Fruit fly (Drosophila melanogaster) whole organism, prepupa: Measurements from ENCODE around the gene Det.
A peak's percentile ranks its signal among the peaks of the same experiment; 100 is the strongest.

Experiments
- Blimp-1 ChIP-seq: fragments of 200-800 bp; sonication (Bioruptor generic); optimal IDR thresholded peaks from 3 replicates; lab custom pipeline; 2017; ENCODE audit warnings: missing biosample characterization, missing genetic modification characterization, mild to moderate bottlenecking, moderate library complexity, missing genetic modification reagents
- CG10631 ChIP-seq: fragments of 200-800 bp; sonication (Bioruptor generic); optimal IDR thresholded peaks from 2 replicates; lab custom pipeline; 2016; ENCODE audit warnings: missing biosample characterization, missing genetic modification characterization
- CG11294 ChIP-seq: fragments of 200-800 bp; sonication (Bioruptor generic); IDR thresholded peaks from 2 replicates; pipeline ENCODE4 v1.3.6; 2022; ENCODE audit warnings: missing biosample characterization, missing genetic modification characterization
- CG15336 ChIP-seq: fragments of 200-800 bp; sonication (Bioruptor generic); IDR thresholded peaks from 2 replicates; pipeline ENCODE4 v1.3.6; 2022; ENCODE audit warnings: missing biosample characterization, missing genetic modification characterization
- CG1621 ChIP-seq: fragments of 200-800 bp; sonication (Bioruptor generic); optimal IDR thresholded peaks from 3 replicates; lab custom pipeline; 2018; ENCODE audit warnings: missing biosample characterization, mild to moderate bottlenecking, missing genetic modification characterization
- CG16779 ChIP-seq: fragments of 200-800 bp; sonication (Bioruptor generic); optimal IDR thresholded peaks from 3 replicates; lab custom pipeline; 2017; ENCODE audit warnings: missing biosample characterization, mild to moderate bottlenecking, missing genetic modification characterization
- CG3032 ChIP-seq: fragments of 200-800 bp; optimal IDR thresholded peaks from 2 replicates; lab custom pipeline; 2019; ENCODE audit warnings: missing biosample characterization, mild to moderate bottlenecking, missing genetic modification characterization, moderate library complexity
- CG31627 ChIP-seq: fragments of 200-800 bp; sonication (Bioruptor generic); optimal IDR thresholded peaks from 3 replicates; lab custom pipeline; 2016; ENCODE audit warnings: missing biosample characterization, missing genetic modification characterization
- CG4318 ChIP-seq: fragments of 200-800 bp; sonication (Bioruptor generic); optimal IDR thresholded peaks from 3 replicates; lab custom pipeline; 2017; ENCODE audit warnings: missing biosample characterization, mild to moderate bottlenecking, missing genetic modification characterization
- CG6163 ChIP-seq: fragments of 200-800 bp; sonication (Bioruptor generic); IDR thresholded peaks from 3 replicates; pipeline ENCODE4 v1.3.6; 2022; ENCODE audit warnings: missing biosample characterization, missing genetic modification characterization
- CG6276 ChIP-seq: fragments of 200-800 bp; sonication (Bioruptor generic); optimal IDR thresholded peaks from 2 replicates; lab custom pipeline; 2017; ENCODE audit warnings: missing biosample characterization, mild to moderate bottlenecking, missing genetic modification characterization
- CG6792 ChIP-seq: fragments of 200-800 bp; sonication (Bioruptor generic); optimal IDR thresholded peaks from 3 replicates; lab custom pipeline; 2016; ENCODE audit warnings: missing biosample characterization, missing genetic modification characterization
- CG6808 ChIP-seq: fragments of 200-800 bp; sonication (Bioruptor generic); optimal IDR thresholded peaks from 3 replicates; lab custom pipeline; 2017; ENCODE audit warnings: missing biosample characterization, missing genetic modification characterization, mild to moderate bottlenecking, moderate library complexity, missing genetic modification reagents
- CG6854 ChIP-seq: fragments of 200-800 bp; sonication (Bioruptor generic); optimal IDR thresholded peaks from 2 replicates; lab custom pipeline; 2017; ENCODE audit warnings: missing biosample characterization, mild to moderate bottlenecking, missing genetic modification characterization
- CG7368 ChIP-seq: fragments of 200-800 bp; sonication (Bioruptor generic); optimal IDR thresholded peaks from 3 replicates; lab custom pipeline; 2016; ENCODE audit warnings: missing biosample characterization, missing genetic modification characterization
- CG8632 ChIP-seq: fragments of 200-800 bp; sonication (Bioruptor generic); optimal IDR thresholded peaks from 3 replicates; lab custom pipeline; 2016; ENCODE audit warnings: missing biosample characterization, missing genetic modification characterization
- Eip75B ChIP-seq: fragments of 200-800 bp; sonication (Bioruptor generic); optimal IDR thresholded peaks from 3 replicates; lab custom pipeline; 2016; ENCODE audit warnings: missing biosample characterization, missing genetic modification characterization
- Eip78C ChIP-seq: fragments of 200-800 bp; sonication (Bioruptor generic); peaks from one replicate; lab custom pipeline; 2016; ENCODE audit warnings: missing biosample characterization, missing genetic modification characterization
- Eip93F ChIP-seq: fragments of 200-800 bp; sonication (Bioruptor generic); optimal IDR thresholded peaks from 2 replicates; lab custom pipeline; 2016; ENCODE audit warnings: missing biosample characterization, mild to moderate bottlenecking, missing genetic modification characterization
- Hr39 ChIP-seq: fragments of 200-800 bp; sonication (Bioruptor generic); optimal IDR thresholded peaks from 2 replicates; lab custom pipeline; 2016; ENCODE audit warnings: missing biosample characterization, missing genetic modification characterization
- Smox ChIP-seq: fragments of 200-800 bp; sonication (Bioruptor generic); optimal IDR thresholded peaks from 3 replicates; lab custom pipeline; 2016; ENCODE audit warnings: missing biosample characterization, missing genetic modification characterization
- Sox102F ChIP-seq: fragments of 200-800 bp; sonication (Bioruptor generic); optimal IDR thresholded peaks from 2 replicates; lab custom pipeline; 2016; ENCODE audit warnings: missing biosample characterization, mild to moderate bottlenecking, missing genetic modification characterization
- Sox14 ChIP-seq: fragments of 200-800 bp; sonication (Bioruptor generic); optimal IDR thresholded peaks from 3 replicates; lab custom pipeline; 2016; ENCODE audit warnings: missing biosample characterization, missing genetic modification characterization
- Sox15 ChIP-seq: fragments of 200-800 bp; sonication (Bioruptor generic); optimal IDR thresholded peaks from 3 replicates; lab custom pipeline; 2016; ENCODE audit warnings: missing biosample characterization, missing genetic modification characterization
- acj6 ChIP-seq: fragments of 200-800 bp; sonication (Bioruptor generic); optimal IDR thresholded peaks from 3 replicates; lab custom pipeline; 2016; ENCODE audit warnings: missing biosample characterization, missing genetic modification characterization
- dac ChIP-seq: fragments of 200-800 bp; sonication (Bioruptor generic); optimal IDR thresholded peaks from 2 replicates; lab custom pipeline; 2017; ENCODE audit warnings: missing biosample characterization, mild to moderate bottlenecking, missing genetic modification characterization
- dsx ChIP-seq: fragments of 200-800 bp; optimal IDR thresholded peaks from 3 replicates; lab custom pipeline; 2019; ENCODE audit warnings: missing biosample characterization, mild to moderate bottlenecking, missing genetic modification characterization, moderate library complexity; ENCODE audit not compliant: poor library complexity, severe bottlenecking
- eg ChIP-seq: fragments of 200-800 bp; sonication (Bioruptor generic); IDR thresholded peaks from 3 replicates; pipeline ENCODE4 v1.3.6; 2022; ENCODE audit warnings: missing biosample characterization, missing genetic modification characterization
- esn ChIP-seq: fragments of 200-800 bp; sonication (Bioruptor generic); optimal IDR thresholded peaks from 2 replicates; lab custom pipeline; 2016; ENCODE audit warnings: missing biosample characterization, mild to moderate bottlenecking, missing genetic modification characterization, moderate library complexity
- fkh ChIP-seq: fragments of 200-800 bp; sonication (Bioruptor generic); optimal IDR thresholded peaks from 3 replicates; lab custom pipeline; 2017; ENCODE audit warnings: missing biosample characterization, mild to moderate bottlenecking, missing genetic modification characterization, moderate library complexity
- lz ChIP-seq: fragments of 200-800 bp; sonication (Bioruptor generic); optimal IDR thresholded peaks from 3 replicates; lab custom pipeline; 2016; ENCODE audit warnings: missing biosample characterization, missing genetic modification characterization
- spab ChIP-seq: fragments of 200-800 bp; sonication (Bioruptor generic); optimal IDR thresholded peaks from 2 replicates; lab custom pipeline; 2017; ENCODE audit warnings: missing biosample characterization, mild to moderate bottlenecking, missing genetic modification characterization, missing genetic modification reagents
- ss ChIP-seq, 2 experiments: fragments of 200-800 bp; sonication (Bioruptor generic); optimal IDR thresholded peaks; 2 replicates in 1 of 2; 3 replicates in 1 of 2; lab custom pipeline; 2017 to 2018; ENCODE audit warnings: mild to moderate bottlenecking in 2 of 2, missing biosample characterization in 2 of 2, missing genetic modification characterization in 2 of 2, moderate library complexity in 1 of 2
- svp ChIP-seq: fragments of 200-800 bp; sonication (Bioruptor generic); peaks from one replicate; lab custom pipeline; 2016; ENCODE audit warnings: missing biosample characterization, missing genetic modification characterization
- topi ChIP-seq: fragments of 200-800 bp; sonication (Bioruptor generic); optimal IDR thresholded peaks from 3 replicates; lab custom pipeline; 2016; ENCODE audit warnings: missing biosample characterization, missing genetic modification characterization

Gene Det

DNA sequence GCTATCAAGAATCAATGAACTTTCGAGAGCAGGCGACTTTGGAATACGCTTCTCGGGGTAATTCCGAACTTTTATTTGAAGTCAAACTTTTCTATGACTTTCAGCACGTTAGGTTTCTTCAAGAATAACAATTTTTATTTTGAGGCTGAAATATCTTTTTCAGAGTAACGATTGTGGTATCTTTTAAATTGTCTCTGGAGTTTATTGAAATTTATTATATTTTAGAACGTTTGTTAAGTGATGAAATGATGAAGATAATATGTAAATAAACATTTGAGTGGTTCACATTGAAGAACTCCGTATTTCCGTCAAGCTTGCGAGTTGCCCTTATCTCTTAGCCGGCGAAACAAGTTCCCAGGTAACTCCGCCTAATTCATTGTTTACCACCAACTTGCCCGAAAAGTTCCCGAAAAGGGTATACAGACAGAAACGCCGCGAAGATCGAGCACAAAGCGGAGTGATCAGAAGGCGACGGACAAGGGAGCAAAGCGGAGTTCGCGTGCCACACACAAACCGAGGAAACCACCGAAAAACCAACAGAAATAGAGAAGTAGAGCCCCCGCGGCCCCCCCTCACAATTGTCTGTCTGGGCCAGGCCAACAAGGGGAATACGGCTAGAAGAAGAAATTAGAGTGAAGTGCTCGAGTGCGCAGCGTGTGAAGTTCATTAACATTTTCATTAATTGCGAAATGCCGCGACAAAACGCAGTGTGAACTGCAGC is 31.7 kb upstream of the Det start (continued):
- peak; percentile 37 for TF ChIP-seq Sox15 (GFP tag; lab: Kevin White, UChicago)
- TF ChIP-seq CG10631 = peak; percentile 43
- TF ChIP-seq CG6808 (GFP tag; lab: Kevin White, UChicago) = peak; percentile 65
- peak; percentile 44 for TF ChIP-seq CG4318 (GFP tag; lab: Kevin White, UChicago)
- peak; percentile 61 for TF ChIP-seq spab (GFP tag; lab: Kevin White, UChicago)
- no peak for TF ChIP-seq Eip93F (GFP tag; lab: Kevin White, UChicago)
- TF ChIP-seq CG16779 (tag; lab: Kevin White, UChicago) = no peak
- peak; percentile 77 for TF ChIP-seq Sox102F (GFP tag; lab: Kevin White, UChicago)
- TF ChIP-seq esn = peak; percentile 83

DNA sequence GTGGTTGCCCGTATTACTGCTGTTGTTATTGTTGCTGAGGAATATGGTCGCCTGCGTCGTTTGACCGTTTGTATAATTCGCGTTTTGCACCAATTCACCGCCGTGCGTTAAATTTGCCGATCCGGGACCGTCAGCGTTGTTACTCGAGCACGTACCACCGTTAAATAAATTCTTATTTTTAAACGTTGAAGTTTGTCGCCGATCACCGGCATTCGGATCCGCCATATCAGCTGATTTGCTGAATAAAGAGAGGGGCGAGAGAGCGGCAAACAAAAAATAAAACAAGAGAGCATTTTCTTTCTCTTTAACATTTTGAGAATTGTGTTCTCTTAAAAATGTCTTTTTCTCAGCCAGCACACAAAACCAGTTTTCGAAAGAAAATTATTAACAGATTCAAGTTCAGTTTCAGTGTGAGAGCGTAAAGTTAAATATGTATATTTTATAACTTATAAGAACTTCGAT is 30.5 kb upstream of the Det start:
- TF ChIP-seq Blimp-1 (GFP tag; lab: Kevin White, UChicago) (no peak), CG8632 (GFP tag; lab: Kevin White, UChicago) (peak; percentile 8), Sox102F (GFP tag; lab: Kevin White, UChicago) (peak; percentile 68), CG15336 (GFP tag; lab: Robert Waterston, UW) (peak; percentile 30; the same call in 1 of the 2 replicates), ss (GFP tag; optimal IDR thresholded peaks at IDR 0.05; lab: Kevin White, UChicago) (peak in 1 of 2 experiments; percentile 51), eg (GFP tag; lab: Robert Waterston, UW) (peak; percentile 7; the same call in 1 of the 3 replicates), CG3032 (tag; lab: Kevin White, UChicago) (no peak), CG1621 (peak; percentile 43), CG6854 (GFP tag; lab: Kevin White, UChicago) (peak; percentile 81), CG16779 (tag; lab: Kevin White, UChicago) (peak; percentile 17), CG6276 (peak; percentile 52), CG6808 (GFP tag; lab: Kevin White, UChicago) (peak; percentile 8), topi (no peak), Eip78C (GFP tag; lab: Kevin White, UChicago) (peak; percentile 51)

- TF ChIP-seq Eip75B (GFP tag; lab: Kevin White, UChicago) (no peak), CG8632 (GFP tag; lab: Kevin White, UChicago) (no peak), CG6792 (GFP tag; lab: Kevin White, UChicago) (no peak), svp (GFP tag; lab: Kevin White, UChicago) (no peak), Smox (no peak), CG16779 (tag; lab: Kevin White, UChicago) (no peak), topi (no peak), esn (no peak), Hr39 (GFP tag; lab: Kevin White, UChicago) (no peak), Sox14 (GFP tag; lab: Kevin White, UChicago) (no peak), dsx (no peak), acj6 (GFP tag; lab: Kevin White, UChicago) (no peak), CG11294 (GFP tag; lab: Robert Waterston, UW) (no peak), dac (GFP tag; lab: Kevin White, UChicago) (no peak), CG7368 (GFP tag; lab: Kevin White, UChicago) (no peak), lz (no peak), CG6163 (GFP tag; lab: Robert Waterston, UW) (no peak)
- TF ChIP-seq, all 60 proteins: peak for 0
Measured at dm6 chr3R:17120165-17120564, 29.3 kb upstream of the Det start, which contains the start of gene CG34278. CG34278 (plus strand) TSS chr3R:17120465.

dm6 chr3R:17121277-17121676 is 28.2 kb upstream of the Det start, which contains the start of gene CG42779:
CG42779 (plus strand) TSS chr3R:17121577.
- TF ChIP-seq Hr39 (GFP tag; lab: Kevin White, UChicago) (no peak), Smox (no peak), CG31627 (GFP tag; lab: Kevin White, UChicago) (no peak), CG7368 (GFP tag; lab: Kevin White, UChicago) (no peak), fkh (peak; percentile 26)
